Worm (Caenorhabditis elegans) whole organism, L2 larva: ENCODE results near the gene rab-14.

Experiments
- ama-1 ChIP-seq: fragments of 150-350 bp; optimal IDR thresholded peaks from 2 replicates; lab custom pipeline; 2018; ENCODE audit warnings: inconsistent platforms
- ceh-16 ChIP-seq: fragments of 150-350 bp; optimal IDR thresholded peaks from 2 replicates; lab custom pipeline; 2014; ENCODE audit warnings: missing biosample characterization, missing genetic modification characterization
- ceh-82 ChIP-seq: fragments of 150-350 bp; optimal IDR thresholded peaks from 2 replicates; lab custom pipeline; 2014; ENCODE audit warnings: missing biosample characterization, missing genetic modification characterization
- dmd-4 ChIP-seq: sonication (generic microtip); optimal IDR thresholded peaks from 2 replicates; lab custom pipeline; 2017; ENCODE audit warnings: missing biosample characterization, missing genetic modification characterization
- elt-3 ChIP-seq: sonication (generic microtip); optimal IDR thresholded peaks from 2 replicates; lab custom pipeline; 2017; ENCODE audit warnings: missing biosample characterization, missing genetic modification characterization
- fos-1 ChIP-seq: fragments of 150-350 bp; optimal IDR thresholded peaks from 2 replicates; lab custom pipeline; 2014; ENCODE audit warnings: missing biosample characterization, missing genetic modification characterization
- lin-13 ChIP-seq: fragments of 150-350 bp; optimal IDR thresholded peaks from 2 replicates; lab custom pipeline; 2014; ENCODE audit warnings: missing biosample characterization, missing genetic modification reagents, missing genetic modification characterization
- lsy-2 ChIP-seq, 2 experiments: fragments of 150-350 bp in 1 of 2; sonication (generic microtip) in 1 of 2; optimal IDR thresholded peaks; 2 replicates each; lab custom pipeline; 2014 to 2017; ENCODE audit warnings: missing biosample characterization in 2 of 2, missing genetic modification characterization in 2 of 2
- mdl-1 ChIP-seq, 2 experiments: fragments of 150-350 bp in 1 of 2; sonication (generic microtip) in 1 of 2; optimal IDR thresholded peaks; 2 replicates each; lab custom pipeline; 2017; ENCODE audit warnings: missing biosample characterization in 2 of 2, missing genetic modification characterization in 2 of 2
- nhr-237 ChIP-seq: fragments of 150-350 bp; optimal IDR thresholded peaks from 2 replicates; lab custom pipeline; 2014; ENCODE audit warnings: missing biosample characterization, missing genetic modification characterization
- snpc-4 ChIP-seq: fragments of 150-350 bp; optimal IDR thresholded peaks from 2 replicates; lab custom pipeline; 2014; ENCODE audit warnings: missing biosample characterization, missing genetic modification characterization

- TF ChIP-seq fos-1 (tag; lab: Kevin White, UChicago) (no peak), ama-1 (no peak), ceh-82 (tag; lab: Kevin White, UChicago) (no peak), nhr-237 (no peak), ceh-16 (tag; lab: Kevin White, UChicago) (no peak), mdl-1 (tag; optimal IDR thresholded peaks at IDR 0.05; lab: Kevin White, UChicago) (no peak), elt-3 (tag; lab: Kevin White, UChicago) (no peak), lin-13 (no peak), lsy-2 (tag; optimal IDR thresholded peaks at IDR 0.05; lab: Kevin White, UChicago) (no peak), snpc-4 (tag; lab: Kevin White, UChicago) (no peak), dmd-4 (no peak)
Measured at ce11 chrX:15628945-15629344, 22.5 kb upstream of the rab-14 start.
